Worm (Caenorhabditis elegans) whole organism, mixed stage, embryonic: ENCODE results near the gene K09E4.4.

ENCODE experiments used
- blmp-1 ChIP-seq: fragments of 150-350 bp; optimal IDR thresholded peaks from 2 replicates; lab custom pipeline; 2014; ENCODE audit warnings: missing biosample characterization, missing genetic modification characterization
- ceh-39 ChIP-seq: fragments of 150-350 bp; optimal IDR thresholded peaks from 2 replicates; lab custom pipeline; 2014; ENCODE audit warnings: missing biosample characterization, missing genetic modification characterization
- hlh-1 ChIP-seq: fragments of 150-350 bp; optimal IDR thresholded peaks from 2 replicates; lab custom pipeline; 2014; ENCODE audit warnings: missing biosample characterization, missing genetic modification reagents, missing genetic modification characterization
- lin-32 ChIP-seq: fragments of 200-800 bp; sonication (Bioruptor generic); optimal IDR thresholded peaks from 2 replicates; lab custom pipeline; 2018; ENCODE audit warnings: mild to moderate bottlenecking, missing genetic modification characterization, missing compliant biosample characterization
- lsy-2 ChIP-seq: fragments of 150-350 bp; optimal IDR thresholded peaks from 2 replicates; lab custom pipeline; 2014; ENCODE audit warnings: missing biosample characterization, missing genetic modification characterization
- mab-5 ChIP-seq: fragments of 150-350 bp; optimal IDR thresholded peaks from 2 replicates; lab custom pipeline; 2014; ENCODE audit warnings: missing biosample characterization, missing genetic modification characterization
- mep-1 ChIP-seq: fragments of 150-350 bp; optimal IDR thresholded peaks from 2 replicates; lab custom pipeline; 2017; ENCODE audit warnings: missing biosample characterization, missing genetic modification reagents, missing genetic modification characterization, inconsistent platforms
- nhr-237 ChIP-seq: fragments of 150-350 bp; optimal IDR thresholded peaks from 2 replicates; lab custom pipeline; 2014; ENCODE audit warnings: missing biosample characterization, missing genetic modification characterization
- nhr-76 ChIP-seq: sonication (generic microtip); optimal IDR thresholded peaks from 2 replicates; lab custom pipeline; 2017; ENCODE audit warnings: missing biosample characterization, missing genetic modification characterization
- pha-4 ChIP-seq: fragments of 150-350 bp; optimal IDR thresholded peaks from 2 replicates; lab custom pipeline; 2018; ENCODE audit warnings: missing biosample characterization, missing genetic modification reagents, missing genetic modification characterization
- snpc-4 ChIP-seq: fragments of 150-350 bp; optimal IDR thresholded peaks from 2 replicates; lab custom pipeline; 2014; ENCODE audit warnings: missing biosample characterization, missing genetic modification characterization
- unc-120 ChIP-seq: sonication (generic microtip); optimal IDR thresholded peaks from 2 replicates; lab custom pipeline; 2017; ENCODE audit warnings: missing genetic modification characterization, missing compliant biosample characterization; ENCODE audit not compliant: poor library complexity, severe bottlenecking
- unc-62 ChIP-seq: fragments of 150-350 bp; optimal IDR thresholded peaks from 2 replicates; lab custom pipeline; 2014; ENCODE audit warnings: missing biosample characterization, missing genetic modification reagents, missing genetic modification characterization
- ztf-11 ChIP-seq: fragments of 150-350 bp; optimal IDR thresholded peaks from 2 replicates; lab custom pipeline; 2014; ENCODE audit warnings: missing biosample characterization, missing genetic modification characterization

ce11 chrII:14152274-14152673 lies 30.3 kb upstream of the K09E4.4 start:
- TF ChIP-seq nhr-76 (tag; lab: Kevin White, UChicago): no peak
- TF ChIP-seq nhr-237 (tag; lab: Kevin White, UChicago): no peak
- TF ChIP-seq blmp-1: no peak
- TF ChIP-seq ceh-39 (tag; lab: Kevin White, UChicago): no peak
- TF ChIP-seq lsy-2 (tag; lab: Kevin White, UChicago): no peak
- TF ChIP-seq hlh-1 (tag; lab: Kevin White, UChicago): no peak
- no peak for TF ChIP-seq unc-62 (GFP tag; lab: Kevin White, UChicago)
- no peak for TF ChIP-seq mep-1 (tag; lab: Kevin White, UChicago)
- TF ChIP-seq lin-32 (GFP tag; lab: Kevin White, UChicago): no peak
- TF ChIP-seq ztf-11 (tag; lab: Kevin White, UChicago): no peak
- no peak for TF ChIP-seq pha-4
- no peak for TF ChIP-seq snpc-4 (tag; lab: Kevin White, UChicago)
- no peak for TF ChIP-seq mab-5 (tag; lab: Kevin White, UChicago)
- no peak for TF ChIP-seq unc-120
